Worm (Caenorhabditis elegans): ENCODE results near the gene K03B4.6.

- no peak for TF ChIP-seq pqm-1 (tag; optimal IDR thresholded peaks at IDR 0.05)
- TF ChIP-seq ceh-14 (tag; optimal IDR thresholded peaks at IDR 0.05), result no peak
- TF ChIP-seq fkh-10 (GFP tag; optimal IDR thresholded peaks at IDR 0.05), result no peak
- no peak for TF ChIP-seq T23F11.4 (GFP tag; optimal IDR thresholded peaks at IDR 0.05)
- no peak for TF ChIP-seq pax-1 (tag; optimal IDR thresholded peaks at IDR 0.05)
- no peak for TF ChIP-seq pha-4 (tag; optimal IDR thresholded peaks at IDR 0.05)
Measured at ce11 chrV:4630267-4630666, 45.7 kb downstream of the K03B4.6 start.
